Worm (Caenorhabditis elegans): ENCODE measurements around the gene C06E1.11.

DNA sequence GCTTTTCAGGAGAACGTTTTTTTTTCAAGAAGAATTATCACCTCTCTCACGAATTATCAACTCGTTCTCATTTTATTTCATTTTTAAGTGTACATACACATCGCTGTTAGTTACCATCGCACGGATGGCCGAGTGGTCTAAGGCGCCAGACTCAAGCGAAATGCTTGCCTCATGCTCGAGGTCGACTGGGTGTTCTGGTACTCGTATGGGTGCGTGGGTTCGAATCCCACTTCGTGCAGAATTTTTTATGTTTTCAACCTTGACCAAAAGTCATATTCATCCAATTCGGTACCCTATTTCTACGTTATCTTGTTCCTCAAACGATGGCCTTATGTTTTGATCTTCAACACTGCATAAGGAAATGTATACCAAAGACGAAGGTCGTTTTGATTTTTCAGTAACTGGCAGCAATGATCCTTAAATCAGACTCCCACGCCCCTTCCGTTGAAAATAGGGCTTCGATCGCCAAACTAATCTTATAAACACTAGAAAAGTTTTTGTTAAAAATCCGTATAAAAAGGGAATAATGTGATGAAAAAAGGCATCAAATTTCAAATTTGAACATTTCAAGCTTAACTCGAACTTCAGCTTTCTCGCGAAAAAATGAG is 22.8 kb upstream of the C06E1.11 start, which contains the start of gene fip-1:
- TF ChIP-seq pha-4 (tag; optimal IDR thresholded peaks at IDR 0.05): no peak
- TF ChIP-seq dpff-1 (tag; optimal IDR thresholded peaks at IDR 0.05): no peak
- no peak for TF ChIP-seq sea-2 (GFP tag; IDR thresholded peaks at IDR 0.05)
- no peak for TF ChIP-seq egl-44 (GFP tag; IDR thresholded peaks at IDR 0.05)
